Fruit fly (Drosophila melanogaster): ENCODE data around the gene CG12511.

dm6 chr2L:5723859-5724475, 45.6 kb downstream of the CG12511 start:
- no peak for TF ChIP-seq CG8478 (optimal IDR thresholded peaks at IDR 0.05)
- TF ChIP-seq CTCF (optimal IDR thresholded peaks at IDR 0.05), result peak; percentile 32 to 60

Measured in S2 (cell line).